Worm (Caenorhabditis elegans): ENCODE measurements around the gene grl-3.

The grl-3 gene

DNA sequence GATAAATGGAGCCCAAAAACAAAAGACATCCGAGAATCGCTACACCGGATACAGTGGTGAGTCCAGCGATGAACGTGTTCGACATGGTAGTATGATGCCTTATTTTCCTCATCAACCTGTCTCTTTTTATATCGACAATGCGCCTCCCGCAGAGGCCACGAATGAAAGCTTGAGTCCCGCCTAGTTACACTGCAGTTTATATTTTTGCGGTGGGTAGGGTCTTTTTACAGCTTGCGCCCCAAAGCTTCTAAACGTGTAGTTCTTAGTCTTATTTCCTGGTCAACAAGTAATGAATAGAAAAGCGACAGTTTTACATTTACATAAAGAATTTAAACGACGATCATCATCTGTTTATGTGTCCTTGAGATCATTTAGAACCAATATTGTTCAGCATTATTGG, 38.9 kb downstream of the grl-3 start, which contains the start of gene col-156:
TSS of gene col-156 (minus strand) at position 101 of the 400 bp plus-strand sequence.
- TF ChIP-seq nhr-77 (tag; optimal IDR thresholded peaks at IDR 0.05), result no peak
- TF ChIP-seq hmg-11 (tag; optimal IDR thresholded peaks at IDR 0.05), result no peak
- TF ChIP-seq egl-5 (tag; optimal IDR thresholded peaks at IDR 0.05), result no peak
- TF ChIP-seq snpc-4 (tag; optimal IDR thresholded peaks at IDR 0.05), result no peak
- TF ChIP-seq unc-39 (tag; optimal IDR thresholded peaks at IDR 0.05), result no peak
- no peak for TF ChIP-seq nfya-1 (tag; optimal IDR thresholded peaks at IDR 0.05; ENCODE audit: insufficient read depth)
- no peak for TF ChIP-seq nhr-11 (tag; optimal IDR thresholded peaks at IDR 0.05)
- no peak for TF ChIP-seq elt-1 (tag; optimal IDR thresholded peaks at IDR 0.05)
- TF ChIP-seq nhr-28 (tag; optimal IDR thresholded peaks at IDR 0.05), result no peak
- TF ChIP-seq nhr-23 (tag; optimal IDR thresholded peaks at IDR 0.05), result no peak
- no peak for TF ChIP-seq ZK546.5 (tag; optimal IDR thresholded peaks at IDR 0.05)
- no peak for TF ChIP-seq eor-1 (tag; optimal IDR thresholded peaks at IDR 0.05)
- TF ChIP-seq jun-1 (tag; optimal IDR thresholded peaks at IDR 0.05), result no peak
- no peak for TF ChIP-seq ceh-28 (tag; optimal IDR thresholded peaks at IDR 0.05)
- TF ChIP-seq aly-2 (tag; optimal IDR thresholded peaks at IDR 0.05), result no peak
- no peak for TF ChIP-seq egl-27 (tag; optimal IDR thresholded peaks at IDR 0.05)
- TF ChIP-seq mml-1 (tag; optimal IDR thresholded peaks at IDR 0.05), result no peak

DNA sequence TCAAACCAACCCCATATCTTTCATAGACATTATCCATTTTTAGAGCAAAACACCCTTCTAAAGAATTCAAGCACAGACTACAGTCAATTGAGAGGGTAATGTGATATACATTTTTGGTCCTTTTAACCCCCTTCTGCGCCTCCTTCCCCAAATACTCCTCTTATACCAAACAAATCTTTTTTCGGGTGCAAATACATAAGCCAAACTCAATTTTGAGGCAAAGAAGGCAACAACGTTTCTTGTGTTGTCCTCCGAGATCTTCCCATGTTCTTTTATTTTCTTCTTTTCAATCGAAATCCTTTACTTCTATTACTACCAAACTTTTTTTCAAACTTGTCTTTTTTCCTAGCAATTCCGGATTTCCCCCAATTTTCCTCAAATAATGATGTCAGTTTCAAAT, 43.6 kb downstream of the grl-3 start:
- TF ChIP-seq ceh-9 (tag; optimal IDR thresholded peaks at IDR 0.05), result no peak
- no peak for TF ChIP-seq fkh-10 (GFP tag; optimal IDR thresholded peaks at IDR 0.05)
- TF ChIP-seq egl-27 (tag; optimal IDR thresholded peaks at IDR 0.05), result no peak
- no peak for TF ChIP-seq elt-3 (tag; optimal IDR thresholded peaks at IDR 0.05)
- no peak for TF ChIP-seq mdl-1 (tag; optimal IDR thresholded peaks at IDR 0.05)
- no peak for TF ChIP-seq jun-1 (tag; optimal IDR thresholded peaks at IDR 0.05)

DNA sequence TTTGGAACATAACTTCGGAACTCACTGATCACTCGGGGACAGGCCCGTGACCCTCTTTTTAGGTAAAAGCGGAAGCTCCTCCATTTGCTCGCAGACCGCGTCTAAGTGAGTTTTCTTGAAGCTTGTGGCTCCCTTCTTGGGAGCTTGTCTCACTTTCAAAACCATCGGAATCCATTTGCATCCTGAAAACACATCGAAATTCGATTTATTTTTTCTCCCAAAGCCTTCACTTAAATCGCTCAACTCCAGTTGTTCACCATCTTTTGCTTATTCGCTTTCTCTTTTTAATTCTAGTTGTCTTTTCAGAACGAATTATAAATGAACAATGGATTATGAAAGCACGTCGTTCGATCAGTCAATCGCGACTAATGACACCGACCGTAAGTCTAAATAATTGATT, 47.9 kb downstream of the grl-3 start, which contains the start of gene T11F9.1:
TSS of gene T11F9.1 (plus strand) at position 301 of the 400 bp plus-strand sequence.
- no peak for TF ChIP-seq ceh-16 (tag; optimal IDR thresholded peaks at IDR 0.05)
- no peak for TF ChIP-seq nhr-12 (tag; optimal IDR thresholded peaks at IDR 0.05)
- no peak for TF ChIP-seq R02D3.7 (tag; optimal IDR thresholded peaks at IDR 0.05)
- no peak for TF ChIP-seq aly-2 (tag; optimal IDR thresholded peaks at IDR 0.05)
- no peak for TF ChIP-seq mml-1 (tag; optimal IDR thresholded peaks at IDR 0.05)
- TF ChIP-seq unc-62 (GFP tag; optimal IDR thresholded peaks at IDR 0.05), result no peak
- TF ChIP-seq fkh-2 (tag; optimal IDR thresholded peaks at IDR 0.05), result no peak
- no peak for TF ChIP-seq elt-3 (tag; optimal IDR thresholded peaks at IDR 0.05)
- no peak for TF ChIP-seq unc-39 (tag; optimal IDR thresholded peaks at IDR 0.05)
- TF ChIP-seq daf-12 (tag; optimal IDR thresholded peaks at IDR 0.05), result no peak
- no peak for TF ChIP-seq snpc-4 (tag; optimal IDR thresholded peaks at IDR 0.05)
- TF ChIP-seq eor-1 (tag; optimal IDR thresholded peaks at IDR 0.05), result no peak
- no peak for TF ChIP-seq lsy-12 (tag; optimal IDR thresholded peaks at IDR 0.05)
- no peak for TF ChIP-seq fkh-10 (GFP tag; optimal IDR thresholded peaks at IDR 0.05)
- TF ChIP-seq ceh-9 (tag; optimal IDR thresholded peaks at IDR 0.05), result no peak
- no peak for TF ChIP-seq pqm-1 (tag; optimal IDR thresholded peaks at IDR 0.05)

Data from whole organism, L3 larva.